Comparison of ENCODE assay signal across 1 fruit fly cellular context in the genomic region with DNA sequence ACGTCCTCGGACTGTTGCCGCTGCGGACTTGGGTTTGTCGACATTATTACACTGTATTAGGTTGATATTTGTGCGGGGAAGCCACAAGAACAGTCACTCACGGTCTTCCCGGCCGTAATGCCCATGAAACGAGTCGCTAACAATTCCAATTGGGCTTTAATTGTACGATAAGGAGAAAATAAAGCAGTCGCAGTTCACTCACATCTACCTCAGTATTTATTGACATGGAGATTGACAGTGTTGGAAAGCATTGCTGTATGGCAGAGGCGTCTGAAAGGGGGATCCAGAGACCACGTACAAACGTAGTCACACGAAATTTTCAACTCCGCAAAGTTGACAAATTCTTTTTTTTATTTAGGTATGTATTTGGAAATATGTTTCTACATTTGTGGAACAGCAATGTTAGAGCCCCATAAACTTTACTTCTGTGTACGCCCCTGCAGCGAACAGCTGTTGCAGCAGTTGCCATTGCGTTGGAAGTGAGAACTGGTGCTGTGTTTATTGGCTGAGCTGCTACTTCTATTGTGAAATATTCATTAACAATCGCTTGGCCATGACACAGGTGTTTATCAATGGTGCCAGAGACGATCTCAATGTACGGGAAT.
TF ChIP-seq lines count a peak whose summit lies in the region.

Gene CG8372 (minus strand): TSS at position 237 of the 605 bp plus-strand sequence.
Gene CG8360 (plus strand): TSS at position 294 of the 605 bp plus-strand sequence.

TF ChIP-seq in whole organism, embryonic, 481 proteins besides CTCF, POLR2A, EP300 and RAD21 (continued from another document and continues in another):
- peak; percentile 99 for TF ChIP-seq Dip3 (GFP tag; optimal IDR thresholded peaks at IDR 0.05; lab: Kevin White, UChicago)
- TF ChIP-seq CG6175 (GFP tag; IDR thresholded peaks at IDR 0.05; lab: Robert Waterston, UW) = peak; percentile 98
- peak; percentile 91 for TF ChIP-seq CG5180 (GFP tag; optimal IDR thresholded peaks at IDR 0.05; lab: Kevin White, UChicago)
- peak in 1 of 3 experiments; percentile 98 for TF ChIP-seq lola (GFP tag; optimal IDR thresholded peaks at IDR 0.05; lab: Kevin White, UChicago)
- no peak for TF ChIP-seq bbx (GFP tag; IDR thresholded peaks at IDR 0.05; lab: Robert Waterston, UW; ENCODE audit: partially characterized antibody)
- peak; percentile 98 for TF ChIP-seq CG5953 (GFP tag; IDR thresholded peaks at IDR 0.05; lab: Robert Waterston, UW)
- TF ChIP-seq gsb (GFP tag; IDR thresholded peaks at IDR 0.05; lab: Robert Waterston, UW) = peak; percentile 98
- peak; percentile 99 for TF ChIP-seq H15 (GFP tag; IDR thresholded peaks at IDR 0.05; lab: Robert Waterston, UW)
- TF ChIP-seq sr (GFP tag; IDR thresholded peaks at IDR 0.05; lab: Robert Waterston, UW) = peak; percentile 97
- peak; percentile 96 for TF ChIP-seq dan (GFP tag; IDR thresholded peaks at IDR 0.05; lab: Robert Waterston, UW)
- TF ChIP-seq aop (GFP tag; IDR thresholded peaks at IDR 0.05; lab: Robert Waterston, UW) = peak; percentile 95
- peak; percentile 98 for TF ChIP-seq CG8924 (tag; optimal IDR thresholded peaks at IDR 0.05; lab: Kevin White, UChicago)
- TF ChIP-seq ems (GFP tag; optimal IDR thresholded peaks at IDR 0.05; lab: Kevin White, UChicago) = peak; percentile 99
- peak; percentile 98 for TF ChIP-seq ro (GFP tag; IDR thresholded peaks at IDR 0.05; lab: Robert Waterston, UW)
- peak; percentile 99 for TF ChIP-seq Camta (GFP tag; optimal IDR thresholded peaks at IDR 0.05; lab: Kevin White, UChicago)
- TF ChIP-seq Ets97D (GFP tag; optimal IDR thresholded peaks at IDR 0.05; lab: Kevin White, UChicago) = peak; percentile 96
- peak; percentile 99 for TF ChIP-seq lmd (GFP tag; IDR thresholded peaks at IDR 0.05; lab: Robert Waterston, UW)
- TF ChIP-seq CG31365 (tag; optimal IDR thresholded peaks at IDR 0.05; lab: Kevin White, UChicago) = peak; percentile 92
- TF ChIP-seq CG11398 (GFP tag; optimal IDR thresholded peaks at IDR 0.05; lab: Kevin White, UChicago) = peak; percentile 99
- peak; percentile 98 for TF ChIP-seq CG34376 (GFP tag; optimal IDR thresholded peaks at IDR 0.05; lab: Kevin White, UChicago)
- TF ChIP-seq croc (GFP tag; conservative IDR thresholded peaks at IDR 0.05; lab: Robert Waterston, UW) = peak; percentile 97
- peak; percentile 98 for TF ChIP-seq Sox102F (GFP tag; optimal IDR thresholded peaks at IDR 0.05; lab: Kevin White, UChicago)
- no peak for TF ChIP-seq CG1832 (GFP tag; optimal IDR thresholded peaks at IDR 0.05; lab: Kevin White, UChicago)
- peak; percentile 98 for TF ChIP-seq Taf1 (GFP tag; IDR thresholded peaks at IDR 0.05; lab: Robert Waterston, UW)
- peak; percentile 99 for TF ChIP-seq CG10654 (GFP tag; optimal IDR thresholded peaks at IDR 0.05; lab: Kevin White, UChicago)
- TF ChIP-seq amos (GFP tag; IDR thresholded peaks at IDR 0.05; lab: Robert Waterston, UW; ENCODE audit: partially characterized antibody) = 0 out of 2 replicates have a peak, but pooled peaks have one; percentile 26
- peak; percentile 95 for TF ChIP-seq psq (GFP tag; optimal IDR thresholded peaks at IDR 0.05; lab: Kevin White, UChicago)
- peak; percentile 100 for TF ChIP-seq zfh1 (GFP tag; IDR thresholded peaks at IDR 0.05; lab: Robert Waterston, UW)
- TF ChIP-seq hb (GFP tag; IDR thresholded peaks at IDR 0.05; lab: Robert Waterston, UW; ENCODE audit: partially characterized antibody) = 0 out of 3 replicates have a peak, but pooled peaks have one; percentile 31
- TF ChIP-seq CG13123 (GFP tag; optimal IDR thresholded peaks at IDR 0.05; lab: Kevin White, UChicago) = peak; percentile 98
- peak; percentile 97 for TF ChIP-seq NC2α (GFP tag; optimal IDR thresholded peaks at IDR 0.05; lab: Kevin White, UChicago)
- peak; percentile 99 for TF ChIP-seq bcd (GFP tag; optimal IDR thresholded peaks at IDR 0.05; lab: Kevin White, UChicago)
- peak; percentile 99 for TF ChIP-seq CG2678 (tag; optimal IDR thresholded peaks at IDR 0.05; lab: Kevin White, UChicago)
- TF ChIP-seq CG4730 (GFP tag; IDR thresholded peaks at IDR 0.05; lab: Robert Waterston, UW) = peak; percentile 99
- peak; percentile 18 for TF ChIP-seq CG7745 (tag; optimal IDR thresholded peaks at IDR 0.05; lab: Kevin White, UChicago)
- TF ChIP-seq Hmx (GFP tag; optimal IDR thresholded peaks at IDR 0.05; lab: Kevin White, UChicago) = peak; percentile 97
- TF ChIP-seq CG4424 (GFP tag; optimal IDR thresholded peaks at IDR 0.05; lab: Kevin White, UChicago) = peak; percentile 99
- TF ChIP-seq ase (GFP tag; IDR thresholded peaks at IDR 0.05; lab: Robert Waterston, UW) = peak; percentile 99
- TF ChIP-seq pita (GFP tag; optimal IDR thresholded peaks at IDR 0.05; lab: Kevin White, UChicago) = no peak
- peak; percentile 99 for TF ChIP-seq CG10366 (GFP tag; IDR thresholded peaks at IDR 0.05; lab: Robert Waterston, UW)
- TF ChIP-seq ewg (GFP tag; optimal IDR thresholded peaks at IDR 0.05; lab: Kevin White, UChicago) = peak; percentile 95
- TF ChIP-seq usp (GFP tag; optimal IDR thresholded peaks at IDR 0.05; lab: Kevin White, UChicago) = no peak
- peak; percentile 99 for TF ChIP-seq pnt (GFP tag; optimal IDR thresholded peaks at IDR 0.05; lab: Kevin White, UChicago)
- peak; percentile 98 for TF ChIP-seq NK7.1 (GFP tag; optimal IDR thresholded peaks at IDR 0.05; lab: Kevin White, UChicago)
- TF ChIP-seq NfI (GFP tag; optimal IDR thresholded peaks at IDR 0.05; lab: Kevin White, UChicago) = peak; percentile 99
- TF ChIP-seq CG1529 (GFP tag; optimal IDR thresholded peaks at IDR 0.05; lab: Kevin White, UChicago) = peak; percentile 98
- TF ChIP-seq Hr3 (GFP tag; optimal IDR thresholded peaks at IDR 0.05; lab: Kevin White, UChicago) = peak; percentile 99
- TF ChIP-seq her (GFP tag; optimal IDR thresholded peaks at IDR 0.05; lab: Kevin White, UChicago) = peak; percentile 98
- TF ChIP-seq ac (GFP tag; optimal IDR thresholded peaks at IDR 0.05; lab: Kevin White, UChicago) = peak; percentile 94
- peak; percentile 99 for TF ChIP-seq nmo (GFP tag; optimal IDR thresholded peaks at IDR 0.05; lab: Kevin White, UChicago)
- TF ChIP-seq Deaf1 (tag; optimal IDR thresholded peaks at IDR 0.05; lab: Kevin White, UChicago) = peak; percentile 84
- TF ChIP-seq HLH4C (GFP tag; IDR thresholded peaks at IDR 0.05; lab: Robert Waterston, UW; ENCODE audit: partially characterized antibody) = 0 out of 3 replicates have a peak, but pooled peaks have one; percentile 20
- TF ChIP-seq CG18764 (GFP tag; optimal IDR thresholded peaks at IDR 0.05; lab: Kevin White, UChicago) = peak; percentile 98
- peak; percentile 99 for TF ChIP-seq CG5245 (GFP tag; optimal IDR thresholded peaks at IDR 0.05; lab: Kevin White, UChicago)
- no peak for TF ChIP-seq vnd (GFP tag; IDR thresholded peaks at IDR 0.05; lab: Robert Waterston, UW; ENCODE audit: partially characterized antibody)
- peak; percentile 99 for TF ChIP-seq CG6813 (GFP tag; optimal IDR thresholded peaks at IDR 0.05; lab: Kevin White, UChicago)
- peak; percentile 97 for TF ChIP-seq CG6765 (GFP tag; optimal IDR thresholded peaks at IDR 0.05; lab: Kevin White, UChicago)
- peak; percentile 99 for TF ChIP-seq CG17359 (tag; optimal IDR thresholded peaks at IDR 0.05; lab: Kevin White, UChicago)
- peak; percentile 93 for TF ChIP-seq CG11560 (tag; IDR thresholded peaks at IDR 0.05; lab: Robert Waterston, UW)
- peak; percentile 99 for TF ChIP-seq Atf-2 (GFP tag; optimal IDR thresholded peaks at IDR 0.05; lab: Kevin White, UChicago)
- peak; percentile 90 for TF ChIP-seq CG14965 (GFP tag; optimal IDR thresholded peaks at IDR 0.05; lab: Kevin White, UChicago; ENCODE audit: borderline replicate concordance)
- peak; percentile 99 for TF ChIP-seq Ada2b (GFP tag; IDR thresholded peaks at IDR 0.05; lab: Robert Waterston, UW)
- TF ChIP-seq CG6791 (GFP tag; IDR thresholded peaks at IDR 0.05; lab: Robert Waterston, UW; ENCODE audit: partially characterized antibody) = 0 out of 3 replicates have a peak, but pooled peaks have one; percentile 25
- peak; percentile 95 for TF ChIP-seq CG9437 (GFP tag; optimal IDR thresholded peaks at IDR 0.05; lab: Kevin White, UChicago)
- peak; percentile 95 for TF ChIP-seq D19B (GFP tag; optimal IDR thresholded peaks at IDR 0.05; lab: Kevin White, UChicago)
- peak; percentile 96 for TF ChIP-seq CG6254 (GFP tag; optimal IDR thresholded peaks at IDR 0.05; lab: Kevin White, UChicago)
- peak; percentile 96 for TF ChIP-seq CG11696 (GFP tag; IDR thresholded peaks at IDR 0.05; lab: Robert Waterston, UW)
- peak; percentile 99 for TF ChIP-seq lab (GFP tag; optimal IDR thresholded peaks at IDR 0.05; lab: Kevin White, UChicago)
- TF ChIP-seq CG15514 (GFP tag; optimal IDR thresholded peaks at IDR 0.05; lab: Kevin White, UChicago) = peak; percentile 96
- TF ChIP-seq CG31224 (GFP tag; IDR thresholded peaks at IDR 0.05; lab: Robert Waterston, UW) = peak; percentile 97
- TF ChIP-seq Lhr (GFP tag; optimal IDR thresholded peaks at IDR 0.05; lab: Kevin White, UChicago) = peak; percentile 92
- TF ChIP-seq bsh (GFP tag; optimal IDR thresholded peaks at IDR 0.05; lab: Kevin White, UChicago) = peak; percentile 98 to 99
- TF ChIP-seq CG17612 (GFP tag; IDR thresholded peaks at IDR 0.05; lab: Robert Waterston, UW) = peak; percentile 97
- peak; percentile 76 for TF ChIP-seq CG9797 (GFP tag; optimal IDR thresholded peaks at IDR 0.05; lab: Kevin White, UChicago)
- peak; percentile 98 for TF ChIP-seq CG9817 (tag; optimal IDR thresholded peaks at IDR 0.05; lab: Kevin White, UChicago)
- peak; percentile 100 for TF ChIP-seq row (GFP tag; IDR thresholded peaks at IDR 0.05; lab: Robert Waterston, UW)
- TF ChIP-seq Dfd (GFP tag; optimal IDR thresholded peaks at IDR 0.05; lab: Kevin White, UChicago) = no peak
- TF ChIP-seq emc (GFP tag; optimal IDR thresholded peaks at IDR 0.05; lab: Kevin White, UChicago) = peak; percentile 98
- TF ChIP-seq cato (GFP tag; optimal IDR thresholded peaks at IDR 0.05; lab: Kevin White, UChicago; ENCODE audit: borderline replicate concordance) = peak; percentile 98
- TF ChIP-seq Hr78 (GFP tag; optimal IDR thresholded peaks at IDR 0.05; lab: Kevin White, UChicago) = peak in 1 of 2 experiments; percentile 89
- peak; percentile 99 for TF ChIP-seq CG11723 (GFP tag; optimal IDR thresholded peaks at IDR 0.05; lab: Kevin White, UChicago)
- peak; percentile 69 for TF ChIP-seq sna (GFP tag; IDR thresholded peaks at IDR 0.05; lab: Robert Waterston, UW; ENCODE audit: partially characterized antibody)
- TF ChIP-seq da (GFP tag; optimal IDR thresholded peaks at IDR 0.05; lab: Kevin White, UChicago) = peak; percentile 98
- peak; percentile 99 for TF ChIP-seq Bteb2 (GFP tag; optimal IDR thresholded peaks at IDR 0.05; lab: Kevin White, UChicago)
- peak; percentile 99 for TF ChIP-seq Hr51 (GFP tag; optimal IDR thresholded peaks at IDR 0.05; lab: Kevin White, UChicago)
- peak; percentile 99 for TF ChIP-seq gro (GFP tag; optimal IDR thresholded peaks at IDR 0.05; lab: Kevin White, UChicago)
- TF ChIP-seq CG4707 (GFP tag; optimal IDR thresholded peaks at IDR 0.05; lab: Kevin White, UChicago) = peak; percentile 95
- no peak for TF ChIP-seq Tbp (GFP tag; optimal IDR thresholded peaks at IDR 0.05; lab: Kevin White, UChicago)
- TF ChIP-seq CG7786 (GFP tag; optimal IDR thresholded peaks at IDR 0.05; lab: Kevin White, UChicago) = peak; percentile 99
- TF ChIP-seq dmrt99B (tag; optimal IDR thresholded peaks at IDR 0.05; lab: Kevin White, UChicago) = peak; percentile 98
- peak; percentile 100 for TF ChIP-seq lilli (GFP tag; optimal IDR thresholded peaks at IDR 0.05; lab: Kevin White, UChicago)
- TF ChIP-seq gsb-n (tag; optimal IDR thresholded peaks at IDR 0.05; lab: Kevin White, UChicago) = peak; percentile 95
- TF ChIP-seq pum (GFP tag; optimal IDR thresholded peaks at IDR 0.05; lab: Kevin White, UChicago) = peak; percentile 99
- peak; percentile 98 for TF ChIP-seq CG18262 (tag; optimal IDR thresholded peaks at IDR 0.05; lab: Kevin White, UChicago)
- TF ChIP-seq CG10431 (GFP tag; optimal IDR thresholded peaks at IDR 0.05; lab: Kevin White, UChicago) = peak; percentile 92
- peak; percentile 48; the same call in 1 of the 2 replicates for TF ChIP-seq unc-4 (GFP tag; IDR thresholded peaks at IDR 0.05; lab: Robert Waterston, UW; ENCODE audit: partially characterized antibody)
- peak in 1 of 2 experiments; percentile 96 for TF ChIP-seq Eip74EF (GFP tag; optimal IDR thresholded peaks at IDR 0.05; lab: Kevin White, UChicago)
- TF ChIP-seq CG12155 (GFP tag; optimal IDR thresholded peaks at IDR 0.05; lab: Kevin White, UChicago) = peak; percentile 98
- TF ChIP-seq jigr1 (GFP tag; IDR thresholded peaks at IDR 0.05; lab: Robert Waterston, UW) = peak; percentile 97
- peak; percentile 99 for TF ChIP-seq CG12236 (GFP tag; optimal IDR thresholded peaks at IDR 0.05; lab: Kevin White, UChicago)
- TF ChIP-seq CHES-1-like (GFP tag; optimal IDR thresholded peaks at IDR 0.05; lab: Kevin White, UChicago) = peak; percentile 99
- peak; percentile 99 for TF ChIP-seq phol (tag; optimal IDR thresholded peaks at IDR 0.05; lab: Kevin White, UChicago)
- peak; percentile 99 for TF ChIP-seq eyg (GFP tag; optimal IDR thresholded peaks at IDR 0.05; lab: Kevin White, UChicago)
- peak; percentile 61 to 77 for TF ChIP-seq insv (GFP tag; optimal IDR thresholded peaks at IDR 0.05; lab: Kevin White, UChicago)
- peak; percentile 65 for TF ChIP-seq Sin3A (optimal IDR thresholded peaks at IDR 0.05; lab: Kevin White, UChicago)
- TF ChIP-seq Doc2 (GFP tag; IDR thresholded peaks at IDR 0.05; lab: Robert Waterston, UW) = peak; percentile 94
- peak; percentile 98 for TF ChIP-seq dimm (GFP tag; IDR thresholded peaks at IDR 0.05; lab: Robert Waterston, UW)
- TF ChIP-seq CG2889 (GFP tag; IDR thresholded peaks at IDR 0.05; lab: Robert Waterston, UW) = peak; percentile 99
- TF ChIP-seq chm (GFP tag; IDR thresholded peaks at IDR 0.05; lab: Robert Waterston, UW) = peak; percentile 99
- TF ChIP-seq Dll (GFP tag; IDR thresholded peaks at IDR 0.05; lab: Robert Waterston, UW; ENCODE audit: partially characterized antibody) = peak; percentile 74
- peak; percentile 99 for TF ChIP-seq CG8765 (GFP tag; IDR thresholded peaks at IDR 0.05; lab: Robert Waterston, UW)
- TF ChIP-seq crc (GFP tag; optimal IDR thresholded peaks at IDR 0.05; lab: Kevin White, UChicago) = peak; percentile 99
- TF ChIP-seq CG16779 (GFP tag; IDR thresholded peaks at IDR 0.05; lab: Robert Waterston, UW) = peak; percentile 98
- peak; percentile 99 for TF ChIP-seq Mad (GFP tag; optimal IDR thresholded peaks at IDR 0.05; lab: Kevin White, UChicago)
- TF ChIP-seq CG2712 (tag; optimal IDR thresholded peaks at IDR 0.05; lab: Kevin White, UChicago) = peak; percentile 99
- TF ChIP-seq CG11093 (GFP tag; IDR thresholded peaks at IDR 0.05; lab: Robert Waterston, UW) = peak; percentile 99
- peak; percentile 97 for TF ChIP-seq CG8388 (GFP tag; optimal IDR thresholded peaks at IDR 0.05; lab: Kevin White, UChicago)
- peak; percentile 97 for TF ChIP-seq Asciz (GFP tag; optimal IDR thresholded peaks at IDR 0.05; lab: Kevin White, UChicago)
- peak; percentile 99 for TF ChIP-seq ab (GFP tag; optimal IDR thresholded peaks at IDR 0.05; lab: Kevin White, UChicago)
